Worm (Caenorhabditis elegans): ENCODE measurements around the gene Y57G7A.1.
A peak's percentile ranks its signal among the peaks of the same experiment; 100 is the strongest.

The Y57G7A.1 gene

DNA sequence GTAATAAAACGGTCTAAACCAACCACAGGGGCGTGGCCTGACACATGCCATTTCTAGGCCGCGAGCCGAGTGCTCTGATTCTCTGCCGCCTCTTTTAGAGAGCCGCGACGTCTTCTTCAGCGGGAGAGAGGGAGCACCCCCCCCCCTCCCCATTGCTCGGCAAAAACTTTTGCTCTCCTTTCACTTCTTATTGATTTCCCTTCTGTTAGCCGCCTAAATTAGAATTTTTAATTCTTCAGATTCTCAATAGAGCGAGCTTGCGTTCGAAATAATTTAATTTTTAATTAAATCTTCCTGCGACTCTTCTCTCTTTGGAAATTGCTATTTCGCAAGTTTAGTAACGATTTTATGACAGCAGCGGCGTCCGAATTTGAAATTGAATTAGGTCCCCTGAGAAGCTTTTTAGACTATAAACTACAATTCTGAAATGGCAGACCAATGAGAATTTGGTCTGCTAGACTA lies 25.0 kb downstream of the Y57G7A.1 start:
- TF ChIP-seq egrh-3 (GFP tag; IDR thresholded peaks at IDR 0.05) (peak; percentile 77; the same call in 1 of the 2 replicates), ceh-40 (GFP tag; IDR thresholded peaks at IDR 0.05) (no peak), Y53F4B.3 (GFP tag; IDR thresholded peaks at IDR 0.05) (no peak), Y79H2A.3 (GFP tag; conservative IDR thresholded peaks at IDR 0.05) (no peak), mel-28 (tag; optimal IDR thresholded peaks at IDR 0.05; ENCODE audit: borderline replicate concordance) (no peak), ceh-27 (GFP tag; optimal IDR thresholded peaks at IDR 0.05) (peak; percentile 25), ccch-3 (GFP tag; optimal IDR thresholded peaks at IDR 0.05) (no peak), ZK185.1 (tag; optimal IDR thresholded peaks at IDR 0.05; ENCODE audit: poor library complexity, severe bottlenecking) (no peak), tbx-9 (tag; optimal IDR thresholded peaks at IDR 0.05; ENCODE audit: borderline replicate concordance) (no peak), ets-4 (GFP tag; optimal IDR thresholded peaks at IDR 0.05) (no peak), unc-62 (GFP tag; optimal IDR thresholded peaks at IDR 0.05) (no peak), mcd-1 (GFP tag; IDR thresholded peaks at IDR 0.05) (peak; percentile 74), hlh-12 (tag; optimal IDR thresholded peaks at IDR 0.05) (no peak), C06A6.2 (GFP tag; conservative IDR thresholded peaks at IDR 0.05) (no peak), ceh-58 (GFP tag; IDR thresholded peaks at IDR 0.05) (no peak), snpc-1.1 (tag; optimal IDR thresholded peaks at IDR 0.05; ENCODE audit: insufficient read depth) (no peak), ztf-22 (GFP tag; optimal IDR thresholded peaks at IDR 0.05) (peak; percentile 7), bed-2 (GFP tag; IDR thresholded peaks at IDR 0.05) (no peak), pha-4 (tag; optimal IDR thresholded peaks at IDR 0.05) (no peak), nhr-120 (GFP tag; IDR thresholded peaks at IDR 0.05) (no peak), unc-130 (GFP tag; optimal IDR thresholded peaks at IDR 0.05) (peak; percentile 62), F57A8.1 (GFP tag; optimal IDR thresholded peaks at IDR 0.05) (no peak), F57C9.4 (tag; optimal IDR thresholded peaks at IDR 0.05) (no peak), D2030.7 (GFP tag; IDR thresholded peaks at IDR 0.05) (peak; percentile 14; the same call in 1 of the 2 replicates), attf-5 (GFP tag; optimal IDR thresholded peaks at IDR 0.05) (peak; percentile 83), B0019.2 (GFP tag; conservative IDR thresholded peaks at IDR 0.05) (no peak), pbrm-1 (GFP tag; IDR thresholded peaks at IDR 0.05) (no peak), lag-1 (GFP tag; IDR thresholded peaks at IDR 0.05) (no peak), C17E4.6 (GFP tag; IDR thresholded peaks at IDR 0.05) (no peak), egl-44 (GFP tag; IDR thresholded peaks at IDR 0.05) (no peak), dpl-1 (GFP tag; optimal IDR thresholded peaks at IDR 0.05) (no peak), fkh-3 (tag; optimal IDR thresholded peaks at IDR 0.05) (peak; percentile 47), sdz-38 (tag; optimal IDR thresholded peaks at IDR 0.05) (no peak), efl-1 (GFP tag; optimal IDR thresholded peaks at IDR 0.05) (no peak), attf-6 (GFP tag; IDR thresholded peaks at IDR 0.05) (no peak), F33H1.4 (GFP tag; IDR thresholded peaks at IDR 0.05) (no peak), ceh-91 (GFP tag; IDR thresholded peaks at IDR 0.05) (no peak), B0261.1 (tag; optimal IDR thresholded peaks at IDR 0.05) (peak; percentile 2), snpc-3.4 (tag; optimal IDR thresholded peaks at IDR 0.05) (peak; percentile 2), F37B4.10 (GFP tag; IDR thresholded peaks at IDR 0.05) (no peak), snpc-4 (GFP tag; optimal IDR thresholded peaks at IDR 0.05) (no peak), snpc-4 (tag; optimal IDR thresholded peaks at IDR 0.05) (peak in 2 of 4 experiments; percentile 20 to 46), aptf-3 (GFP tag; IDR thresholded peaks at IDR 0.05) (no peak), lin-26 (GFP tag; IDR thresholded peaks at IDR 0.05) (no peak), B0336.3 (GFP tag; IDR thresholded peaks at IDR 0.05) (peak; percentile 95), K11D2.4 (GFP tag; IDR thresholded peaks at IDR 0.05) (no peak), akir-1 (GFP tag; optimal IDR thresholded peaks at IDR 0.05) (no peak), ztf-28 (GFP tag; IDR thresholded peaks at IDR 0.05) (no peak), F22D6.2 (tag; optimal IDR thresholded peaks at IDR 0.05) (no peak), nhr-90 (tag; optimal IDR thresholded peaks at IDR 0.05) (no peak)
